Fruit fly (Drosophila melanogaster) whole organism, pupa: ENCODE results near the gene Dhfr.

Experiments
- CG10348 ChIP-seq: fragments of 200-800 bp; sonication (Bioruptor generic); IDR thresholded peaks from 2 replicates; pipeline ENCODE4 v1.3.6; 2022; ENCODE audit warnings: missing biosample characterization, missing genetic modification characterization
- CG13204 ChIP-seq: fragments of 200-800 bp; sonication (Bioruptor generic); optimal IDR thresholded peaks from 2 replicates; lab custom pipeline; 2018; ENCODE audit warnings: missing biosample characterization, mild to moderate bottlenecking, missing genetic modification characterization, moderate library complexity
- CG17806 ChIP-seq: fragments of 200-800 bp; sonication (Bioruptor generic); optimal IDR thresholded peaks from 2 replicates; lab custom pipeline; 2018; ENCODE audit warnings: missing biosample characterization, mild to moderate bottlenecking, missing genetic modification characterization, moderate library complexity
- CG34367 ChIP-seq: fragments of 200-800 bp; sonication (Bioruptor generic); optimal IDR thresholded peaks from 2 replicates; lab custom pipeline; 2018; ENCODE audit warnings: missing biosample characterization, mild to moderate bottlenecking, missing genetic modification characterization
- CG4496 ChIP-seq: fragments of 200-800 bp; sonication (Bioruptor generic); IDR thresholded peaks from 3 replicates; pipeline ENCODE4 v1.3.6; 2022; ENCODE audit warnings: missing biosample characterization, missing genetic modification characterization
- CG9948 ChIP-seq: fragments of 200-800 bp; sonication (Bioruptor generic); optimal IDR thresholded peaks from 2 replicates; lab custom pipeline; 2018; ENCODE audit warnings: missing biosample characterization, mild to moderate bottlenecking, missing genetic modification characterization, moderate library complexity
- D1 ChIP-seq: fragments of 200-800 bp; sonication (Bioruptor generic); optimal IDR thresholded peaks from 2 replicates; lab custom pipeline; 2018; ENCODE audit warnings: missing biosample characterization, mild to moderate bottlenecking, missing genetic modification characterization, moderate library complexity
- EcR ChIP-seq: fragments of 200-800 bp; sonication (Bioruptor generic); optimal IDR thresholded peaks from 3 replicates; lab custom pipeline; 2019; ENCODE audit warnings: missing biosample characterization, missing genetic modification characterization, mild to moderate bottlenecking, moderate library complexity, missing genetic modification reagents
- Ets98B ChIP-seq: fragments of 200-800 bp; sonication (Bioruptor generic); IDR thresholded peaks from 2 replicates; pipeline ENCODE4 v1.3.6; 2022; ENCODE audit warnings: missing biosample characterization, missing genetic modification characterization
- fd96Ca ChIP-seq: fragments of 200-800 bp; sonication (Bioruptor generic); IDR thresholded peaks from 3 replicates; pipeline ENCODE4 v1.3.6; 2022; ENCODE audit warnings: missing biosample characterization, missing genetic modification characterization
- gl ChIP-seq: fragments of 200-800 bp; sonication (Bioruptor generic); optimal IDR thresholded peaks from 2 replicates; lab custom pipeline; 2018; ENCODE audit warnings: missing biosample characterization, mild to moderate bottlenecking, missing genetic modification characterization

- TF ChIP-seq CG17806 (tag; lab: Kevin White, UChicago), result no peak
- no peak for TF ChIP-seq CG9948 (tag; lab: Kevin White, UChicago)
- TF ChIP-seq Ets98B (GFP tag; lab: Robert Waterston, UW), result no peak; the same call in 1 of the 2 replicates
- no peak for TF ChIP-seq CG34367 (tag; lab: Kevin White, UChicago)
- no peak for TF ChIP-seq CG10348 (GFP tag; lab: Robert Waterston, UW)
- TF ChIP-seq CG4496 (GFP tag; lab: Robert Waterston, UW), result peak; percentile 39; the same call in 1 of the 3 replicates
- TF ChIP-seq gl, result no peak
- TF ChIP-seq fd96Ca, result no peak
- no peak for TF ChIP-seq CG13204
- TF ChIP-seq EcR (GFP tag; lab: Kevin White, UChicago), result no peak
- no peak for TF ChIP-seq D1 (tag; lab: Kevin White, UChicago)
These were observed 49.3 kb upstream of the Dhfr start for dm6 chr3R:16431707-16432106.
